Fruit fly (Drosophila melanogaster): ENCODE results near the gene Scsalpha2.

The Scsalpha2 gene

DNA sequence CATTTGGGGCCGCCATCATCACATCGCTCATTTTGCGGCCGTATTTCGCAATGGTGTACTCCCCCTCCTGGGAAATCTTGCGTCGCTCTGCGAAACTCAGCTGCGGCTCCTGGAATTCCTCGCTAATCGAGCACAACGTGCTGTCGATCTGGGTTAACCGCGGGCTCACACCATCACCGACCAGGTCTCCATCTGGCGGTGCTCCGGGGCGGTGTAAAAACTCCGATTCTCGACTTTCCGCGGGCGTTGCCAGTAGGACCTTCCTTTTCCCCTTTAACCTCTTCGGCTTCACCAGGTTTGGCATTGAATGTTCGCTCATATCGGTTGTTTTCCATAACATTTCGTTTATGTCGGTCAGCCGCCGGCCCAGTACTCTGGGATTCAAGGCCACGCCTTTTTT is 27.1 kb upstream of the Scsalpha2 start:
- TF ChIP-seq CG10348 (GFP tag; IDR thresholded peaks at IDR 0.05) = no peak
- TF ChIP-seq Pif1A (GFP tag; optimal IDR thresholded peaks at IDR 0.05) = no peak
- TF ChIP-seq CG15710 (tag; optimal IDR thresholded peaks at IDR 0.05) = no peak
- no peak for TF ChIP-seq CG14655 (GFP tag; optimal IDR thresholded peaks at IDR 0.05)
- no peak for TF ChIP-seq CG8159 (tag; optimal IDR thresholded peaks at IDR 0.05)
- no peak for TF ChIP-seq CG32121 (GFP tag; IDR thresholded peaks at IDR 0.05)
- no peak for TF ChIP-seq rn (GFP tag; IDR thresholded peaks at IDR 0.05)
- no peak for TF ChIP-seq CG8301 (tag; optimal IDR thresholded peaks at IDR 0.05)
- no peak for TF ChIP-seq Pif1B (GFP tag; optimal IDR thresholded peaks at IDR 0.05)
- no peak for TF ChIP-seq EcR (GFP tag; optimal IDR thresholded peaks at IDR 0.05)
- TF ChIP-seq fd96Ca (GFP tag; IDR thresholded peaks at IDR 0.05) = no peak
- no peak for TF ChIP-seq CG9948 (tag; optimal IDR thresholded peaks at IDR 0.05)
- TF ChIP-seq Ets98B (GFP tag; IDR thresholded peaks at IDR 0.05) = no peak
- TF ChIP-seq D1 (tag; optimal IDR thresholded peaks at IDR 0.05) = no peak
- TF ChIP-seq CG12605 (GFP tag; IDR thresholded peaks at IDR 0.05) = no peak
- no peak for TF ChIP-seq CG13204 (GFP tag; optimal IDR thresholded peaks at IDR 0.05)
- no peak for TF ChIP-seq CG17806 (tag; optimal IDR thresholded peaks at IDR 0.05)
- TF ChIP-seq CG34367 (tag; optimal IDR thresholded peaks at IDR 0.05) = no peak
- no peak for TF ChIP-seq gl (tag; optimal IDR thresholded peaks at IDR 0.05)

DNA sequence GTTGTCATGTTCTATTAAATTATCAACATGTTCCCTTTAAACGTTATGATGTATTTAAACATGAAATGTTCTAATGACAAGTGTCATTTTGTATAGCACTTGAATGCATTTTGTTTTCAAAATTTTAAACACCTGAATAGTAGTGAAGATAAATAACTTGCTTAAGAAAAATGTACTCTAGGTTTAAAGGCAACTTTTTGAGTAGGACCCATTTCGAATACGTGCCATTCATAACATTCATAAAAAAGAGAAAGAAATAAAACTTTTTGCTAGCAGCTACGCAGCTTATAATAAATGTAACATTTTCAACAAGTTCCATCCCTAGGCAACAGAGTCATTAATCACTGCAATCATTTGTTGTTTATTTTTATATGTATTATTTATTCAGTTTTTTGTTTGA is 23.6 kb upstream of the Scsalpha2 start:
- TF ChIP-seq CG13204 (GFP tag; optimal IDR thresholded peaks at IDR 0.05) = no peak
- no peak for TF ChIP-seq CG8159 (tag; optimal IDR thresholded peaks at IDR 0.05)
- TF ChIP-seq CG34367 (tag; optimal IDR thresholded peaks at IDR 0.05) = no peak
- no peak for TF ChIP-seq CG8301 (tag; optimal IDR thresholded peaks at IDR 0.05)
- TF ChIP-seq Pif1A (GFP tag; optimal IDR thresholded peaks at IDR 0.05) = no peak
- no peak for TF ChIP-seq CG15710 (tag; optimal IDR thresholded peaks at IDR 0.05)
- TF ChIP-seq rn (GFP tag; IDR thresholded peaks at IDR 0.05) = no peak
- TF ChIP-seq CG12605 (GFP tag; IDR thresholded peaks at IDR 0.05) = no peak
- no peak for TF ChIP-seq Pif1B (GFP tag; optimal IDR thresholded peaks at IDR 0.05)
- TF ChIP-seq Snoo (tag; optimal IDR thresholded peaks at IDR 0.05) = no peak
- TF ChIP-seq CG17806 (tag; optimal IDR thresholded peaks at IDR 0.05) = no peak
- no peak for TF ChIP-seq fd96Ca (GFP tag; IDR thresholded peaks at IDR 0.05)
- TF ChIP-seq CG14655 (GFP tag; optimal IDR thresholded peaks at IDR 0.05) = no peak
- no peak for TF ChIP-seq Ets98B (GFP tag; IDR thresholded peaks at IDR 0.05)
- TF ChIP-seq CG4496 (GFP tag; IDR thresholded peaks at IDR 0.05) = no peak
- TF ChIP-seq CG9948 (tag; optimal IDR thresholded peaks at IDR 0.05) = no peak
- no peak for TF ChIP-seq EcR (GFP tag; optimal IDR thresholded peaks at IDR 0.05)
- TF ChIP-seq D1 (tag; optimal IDR thresholded peaks at IDR 0.05) = no peak
- no peak for TF ChIP-seq gl (tag; optimal IDR thresholded peaks at IDR 0.05)
- TF ChIP-seq CG10348 (GFP tag; IDR thresholded peaks at IDR 0.05) = no peak

DNA sequence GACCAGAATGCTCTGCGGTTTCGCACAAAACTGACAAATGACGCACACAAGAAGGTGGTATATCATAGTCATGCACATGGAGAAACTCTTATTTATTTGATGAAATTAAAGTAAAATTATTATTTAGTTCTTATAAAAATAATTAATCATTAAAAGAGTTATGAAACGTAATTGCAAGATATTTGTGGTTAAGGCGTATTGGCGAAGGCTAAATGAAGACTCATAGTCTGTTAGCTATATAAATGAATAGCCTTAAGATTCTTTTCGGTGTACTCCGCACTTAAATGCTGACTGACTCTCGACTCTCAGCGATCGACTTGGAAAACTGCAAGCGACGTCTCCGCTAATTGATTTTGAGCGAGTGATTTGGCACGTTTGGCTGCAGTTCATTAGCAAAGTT is 13.6 kb upstream of the Scsalpha2 start:
- no peak for TF ChIP-seq Ets98B (GFP tag; IDR thresholded peaks at IDR 0.05)
- peak; percentile 53; the same call in 2 of the 3 replicates for TF ChIP-seq CG4496 (GFP tag; IDR thresholded peaks at IDR 0.05)
- TF ChIP-seq CG15710 (tag; optimal IDR thresholded peaks at IDR 0.05) = no peak
- peak; percentile 28 for TF ChIP-seq CG14655 (GFP tag; optimal IDR thresholded peaks at IDR 0.05)

DNA sequence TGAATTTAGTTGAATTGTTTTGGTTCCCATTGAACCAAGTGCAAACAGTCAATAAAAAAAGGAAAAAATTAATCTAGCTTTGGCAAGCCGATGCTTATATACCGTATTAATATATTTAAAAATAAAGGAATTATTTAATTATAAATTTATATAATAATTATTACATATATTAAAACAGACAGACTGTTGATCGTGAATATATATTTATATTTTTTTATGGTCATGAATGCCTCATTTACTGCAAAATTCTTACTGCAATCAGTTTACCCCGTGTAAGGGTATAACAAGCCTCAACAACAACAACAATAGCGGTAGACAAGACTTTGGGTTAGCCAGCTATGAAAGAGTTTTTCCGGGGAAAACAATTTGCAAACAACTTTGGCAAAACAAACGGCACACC is 11.3 kb upstream of the Scsalpha2 start:
- TF ChIP-seq EcR (GFP tag; optimal IDR thresholded peaks at IDR 0.05) (no peak), CG17806 (tag; optimal IDR thresholded peaks at IDR 0.05) (no peak), fd96Ca (GFP tag; IDR thresholded peaks at IDR 0.05) (no peak), CG13204 (GFP tag; optimal IDR thresholded peaks at IDR 0.05) (no peak), CG15710 (tag; optimal IDR thresholded peaks at IDR 0.05) (no peak), CG32121 (GFP tag; IDR thresholded peaks at IDR 0.05) (no peak), CG4496 (GFP tag; IDR thresholded peaks at IDR 0.05) (peak; percentile 16; the same call in 1 of the 3 replicates), CG14655 (GFP tag; optimal IDR thresholded peaks at IDR 0.05) (peak; percentile 3), CG9948 (tag; optimal IDR thresholded peaks at IDR 0.05) (no peak), CG10348 (GFP tag; IDR thresholded peaks at IDR 0.05) (no peak), rn (GFP tag; IDR thresholded peaks at IDR 0.05) (no peak), gl (tag; optimal IDR thresholded peaks at IDR 0.05) (no peak), CG12605 (GFP tag; IDR thresholded peaks at IDR 0.05) (no peak), CG8301 (tag; optimal IDR thresholded peaks at IDR 0.05) (no peak), CG8159 (tag; optimal IDR thresholded peaks at IDR 0.05) (no peak), Ets98B (GFP tag; IDR thresholded peaks at IDR 0.05) (peak; percentile 61; the same call in 1 of the 2 replicates), Pif1B (GFP tag; optimal IDR thresholded peaks at IDR 0.05) (no peak)

DNA sequence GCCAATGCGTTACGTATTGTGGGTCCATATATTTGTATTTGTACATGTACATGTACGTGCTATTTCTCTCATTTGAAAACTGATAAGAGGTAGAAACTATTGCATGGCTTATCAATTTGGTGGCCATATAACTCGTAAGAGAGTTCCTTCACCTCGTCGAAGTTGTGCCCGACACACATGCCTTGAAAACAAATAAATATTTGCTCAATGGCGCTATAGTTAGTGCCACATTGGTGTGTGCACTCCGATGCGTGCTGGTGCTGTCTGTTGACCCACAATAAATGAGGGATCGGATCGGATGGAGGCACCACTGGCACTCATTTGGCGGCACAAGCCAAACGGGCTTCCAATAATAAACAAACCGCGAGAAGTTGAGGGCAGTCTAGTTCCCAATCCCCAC is 9.4 kb upstream of the Scsalpha2 start:
- TF ChIP-seq rn (GFP tag; IDR thresholded peaks at IDR 0.05) (no peak), Ets98B (GFP tag; IDR thresholded peaks at IDR 0.05) (0 out of 2 replicates have a peak, but pooled peaks have one; percentile 27), EcR (GFP tag; optimal IDR thresholded peaks at IDR 0.05) (peak; percentile 50)

DNA sequence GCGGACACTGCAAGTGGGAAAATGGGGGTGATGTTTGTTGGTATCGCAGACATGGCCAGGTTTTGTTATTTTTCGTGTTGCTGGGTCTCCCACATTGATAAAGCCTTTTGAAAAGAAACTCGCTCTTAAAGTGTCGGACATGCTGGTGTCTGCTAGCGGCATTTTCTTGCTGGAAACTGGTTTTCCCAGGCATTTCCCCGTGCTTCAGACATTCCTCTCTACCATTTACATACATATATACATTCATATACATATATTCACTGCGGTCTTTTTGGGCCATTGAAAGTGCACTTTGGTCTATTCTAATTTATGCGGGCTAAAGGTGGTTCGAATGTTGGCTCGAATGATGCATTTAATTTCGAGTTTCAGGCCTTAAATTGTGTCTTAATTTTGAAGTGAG is 7.7 kb upstream of the Scsalpha2 start:
- TF ChIP-seq CG8301 (tag; optimal IDR thresholded peaks at IDR 0.05) = no peak
- TF ChIP-seq Pif1A (GFP tag; optimal IDR thresholded peaks at IDR 0.05) = no peak
- no peak for TF ChIP-seq CG9948 (tag; optimal IDR thresholded peaks at IDR 0.05)
- no peak for TF ChIP-seq rn (GFP tag; IDR thresholded peaks at IDR 0.05)
- TF ChIP-seq CG10348 (GFP tag; IDR thresholded peaks at IDR 0.05) = no peak
- no peak for TF ChIP-seq CG12605 (GFP tag; IDR thresholded peaks at IDR 0.05)
- no peak for TF ChIP-seq CG14655 (GFP tag; optimal IDR thresholded peaks at IDR 0.05)

DNA sequence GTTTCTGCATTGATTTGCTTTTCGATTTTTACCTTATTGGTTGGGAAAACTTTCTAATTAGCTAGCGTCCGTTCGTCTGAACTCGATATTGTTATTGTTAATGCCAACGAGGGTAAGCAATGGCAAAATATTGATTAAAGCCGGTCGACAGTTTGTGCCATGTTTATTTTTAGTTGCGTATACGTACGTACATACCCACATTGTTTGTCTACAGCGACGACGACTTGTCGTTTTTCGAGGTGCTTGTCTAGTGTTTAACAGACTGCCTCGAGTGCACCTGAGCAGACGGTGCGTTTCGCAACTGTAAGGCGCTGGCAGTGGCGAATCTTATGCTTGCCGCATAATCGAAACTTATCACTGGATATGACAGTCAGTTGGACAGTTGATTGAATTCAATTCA is 4.6 kb upstream of the Scsalpha2 start:
- TF ChIP-seq CG15710 (tag; optimal IDR thresholded peaks at IDR 0.05) (no peak), fd96Ca (GFP tag; IDR thresholded peaks at IDR 0.05) (no peak), D1 (tag; optimal IDR thresholded peaks at IDR 0.05) (no peak), CG13204 (GFP tag; optimal IDR thresholded peaks at IDR 0.05) (no peak), CG4496 (GFP tag; IDR thresholded peaks at IDR 0.05) (peak; percentile 58; the same call in 1 of the 3 replicates), CG32121 (GFP tag; IDR thresholded peaks at IDR 0.05) (peak; percentile 43; the same call in 1 of the 2 replicates), Ets98B (GFP tag; IDR thresholded peaks at IDR 0.05) (peak; percentile 53)

Data from whole organism, pupa.